Worm (Caenorhabditis elegans) whole organism, L1 larva: Measurements from ENCODE around the gene lec-9.

Source experiments
- dpl-1 ChIP-seq, 3 experiments: fragments of 150-350 bp in 2 of 3; sonication (generic microtip) in 1 of 3; optimal IDR thresholded peaks; 2 replicates each; lab custom pipeline; 2014 to 2017; ENCODE audit warnings: missing biosample characterization in 3 of 3, missing genetic modification characterization in 3 of 3, missing genetic modification reagents in 3 of 3
- egl-27 ChIP-seq, 2 experiments: fragments of 150-350 bp in 1 of 2; sonication (generic microtip); optimal IDR thresholded peaks; 3 replicates each; lab custom pipeline; 2017 to 2018; ENCODE audit warnings: missing biosample characterization in 2 of 2, missing genetic modification characterization in 2 of 2, missing genetic modification reagents in 2 of 2
- elt-3 ChIP-seq, 6 experiments: fragments of 150-350 bp in 1 of 6; sonication (generic microtip); optimal IDR thresholded peaks; 2 replicates each; lab custom pipeline; 2017 to 2018; ENCODE audit warnings: missing biosample characterization in 6 of 6, missing genetic modification characterization in 6 of 6, inconsistent platforms in 1 of 6
- ets-5 ChIP-seq: fragments of 200-800 bp; sonication (Bioruptor generic); IDR thresholded peaks from 2 replicates; pipeline ENCODE4 v1.3.6; 2022; ENCODE audit warnings: missing genetic modification characterization, missing compliant biosample characterization
- fkh-10 ChIP-seq: sonication (generic microtip); optimal IDR thresholded peaks from 2 replicates; lab custom pipeline; 2017; ENCODE audit warnings: missing biosample characterization, missing genetic modification reagents, missing genetic modification characterization
- fkh-4 ChIP-seq: sonication (generic microtip); optimal IDR thresholded peaks from 2 replicates; lab custom pipeline; 2016; ENCODE audit warnings: missing compliant biosample characterization, missing genetic modification characterization, borderline replicate concordance
- fkh-8 ChIP-seq: sonication (generic microtip); optimal IDR thresholded peaks from 2 replicates; lab custom pipeline; 2016; ENCODE audit warnings: mild to moderate bottlenecking, missing genetic modification characterization, missing compliant biosample characterization
- lin-15B ChIP-seq: fragments of 150-350 bp; sonication (generic microtip); optimal IDR thresholded peaks from 3 replicates; lab custom pipeline; 2014; ENCODE audit warnings: missing biosample characterization, missing genetic modification characterization
- mef-2 ChIP-seq: fragments of 150-350 bp; optimal IDR thresholded peaks from 2 replicates; lab custom pipeline; 2014; ENCODE audit warnings: missing biosample characterization, missing genetic modification characterization
- nhr-11 ChIP-seq: fragments of 150-350 bp; optimal IDR thresholded peaks from 2 replicates; lab custom pipeline; 2014; ENCODE audit warnings: missing biosample characterization, missing genetic modification characterization
- nhr-28 ChIP-seq: fragments of 150-350 bp; optimal IDR thresholded peaks from 2 replicates; lab custom pipeline; 2014; ENCODE audit warnings: missing biosample characterization, missing genetic modification characterization
- snpc-4 ChIP-seq: fragments of 150-350 bp; optimal IDR thresholded peaks from 2 replicates; lab custom pipeline; 2014; ENCODE audit warnings: missing biosample characterization, missing genetic modification characterization
- sptf-1 ChIP-seq: fragments of 150-350 bp; optimal IDR thresholded peaks from 2 replicates; lab custom pipeline; 2014; ENCODE audit warnings: missing biosample characterization, missing genetic modification characterization
- tbx-2 ChIP-seq: sonication (generic microtip); optimal IDR thresholded peaks from 2 replicates; lab custom pipeline; 2016; ENCODE audit warnings: missing genetic modification characterization, missing compliant biosample characterization

- TF ChIP-seq sptf-1 (tag; lab: Kevin White, UChicago), result no peak
- TF ChIP-seq fkh-4 (tag; lab: Kevin White, UChicago), result no peak
- no peak for TF ChIP-seq nhr-28 (tag; lab: Kevin White, UChicago)
- TF ChIP-seq snpc-4 (tag; lab: Kevin White, UChicago), result no peak
- no peak for TF ChIP-seq nhr-11 (tag; lab: Kevin White, UChicago)
- no peak for TF ChIP-seq dpl-1 (GFP tag; optimal IDR thresholded peaks at IDR 0.05; lab: Kevin White, UChicago)
- TF ChIP-seq mef-2 (tag; lab: Kevin White, UChicago), result no peak
- TF ChIP-seq elt-3 (tag; optimal IDR thresholded peaks at IDR 0.05; lab: Kevin White, UChicago), result no peak
- no peak for TF ChIP-seq fkh-8
- no peak for TF ChIP-seq tbx-2 (tag; lab: Kevin White, UChicago)
- TF ChIP-seq egl-27 (tag; optimal IDR thresholded peaks at IDR 0.05; lab: Kevin White, UChicago), result no peak
- no peak for TF ChIP-seq fkh-10 (GFP tag; lab: Kevin White, UChicago)
- no peak for TF ChIP-seq ets-5
- no peak for TF ChIP-seq lin-15B
These were observed 25.0 kb downstream of the lec-9 start for ce11 chrX:17625245-17625644.
